Worm (Caenorhabditis elegans) whole organism, L3 larva: ENCODE data around the gene sqt-1.
A peak's percentile ranks its signal among the peaks of the same experiment; 100 is the strongest.

Source experiments
- R02D3.7 ChIP-seq: fragments of 150-350 bp; optimal IDR thresholded peaks from 2 replicates; lab custom pipeline; 2014; ENCODE audit warnings: missing biosample characterization, missing genetic modification characterization
- ZK546.5 ChIP-seq: sonication (generic microtip); optimal IDR thresholded peaks from 2 replicates; lab custom pipeline; 2017; ENCODE audit warnings: missing biosample characterization, missing genetic modification characterization
- ceh-16 ChIP-seq: sonication (generic microtip); optimal IDR thresholded peaks from 2 replicates; lab custom pipeline; 2017; ENCODE audit warnings: missing biosample characterization, missing genetic modification characterization
- ceh-28 ChIP-seq: fragments of 150-350 bp; optimal IDR thresholded peaks from 2 replicates; lab custom pipeline; 2014; ENCODE audit warnings: missing biosample characterization, missing genetic modification reagents, missing genetic modification characterization
- ceh-82 ChIP-seq: fragments of 150-350 bp; optimal IDR thresholded peaks from 2 replicates; lab custom pipeline; 2014; ENCODE audit warnings: missing biosample characterization, missing genetic modification characterization
- ceh-9 ChIP-seq: sonication (generic microtip); optimal IDR thresholded peaks from 2 replicates; lab custom pipeline; 2018; ENCODE audit warnings: missing biosample characterization, missing genetic modification characterization
- daf-12 ChIP-seq: fragments of 150-350 bp; optimal IDR thresholded peaks from 2 replicates; lab custom pipeline; 2014; ENCODE audit warnings: missing biosample characterization, missing genetic modification reagents, missing genetic modification characterization
- egl-5 ChIP-seq: fragments of 150-350 bp; optimal IDR thresholded peaks from 2 replicates; lab custom pipeline; 2017; ENCODE audit warnings: missing biosample characterization, missing genetic modification reagents, missing genetic modification characterization, inconsistent platforms
- elt-1 ChIP-seq: fragments of 150-350 bp; optimal IDR thresholded peaks from 2 replicates; lab custom pipeline; 2014; ENCODE audit warnings: missing biosample characterization, missing genetic modification characterization
- elt-2 ChIP-seq: sonication (generic microtip); optimal IDR thresholded peaks from 2 replicates; lab custom pipeline; 2016; ENCODE audit warnings: missing genetic modification reagents, mild to moderate bottlenecking, missing genetic modification characterization, missing compliant biosample characterization
- elt-3 ChIP-seq, 3 experiments: fragments of 150-350 bp in 1 of 3; sonication (generic microtip) in 2 of 3; optimal IDR thresholded peaks; 2 replicates in 2 of 3; 4 replicates in 1 of 3; lab custom pipeline; 2014 to 2017; ENCODE audit warnings: missing biosample characterization in 3 of 3, missing genetic modification characterization in 3 of 3
- eor-1 ChIP-seq, 2 experiments: fragments of 150-350 bp; optimal IDR thresholded peaks; 2 replicates each; lab custom pipeline; 2014 to 2018; ENCODE audit warnings: missing biosample characterization in 2 of 2, missing genetic modification characterization in 2 of 2
- fkh-10 ChIP-seq: sonication (generic microtip); optimal IDR thresholded peaks from 2 replicates; lab custom pipeline; 2017; ENCODE audit warnings: missing biosample characterization, missing genetic modification reagents, missing genetic modification characterization
- fos-1 ChIP-seq: fragments of 150-350 bp; optimal IDR thresholded peaks from 2 replicates; lab custom pipeline; 2014; ENCODE audit warnings: missing biosample characterization, missing genetic modification characterization
- hmg-11 ChIP-seq: sonication (generic microtip); optimal IDR thresholded peaks from 2 replicates; lab custom pipeline; 2016; ENCODE audit warnings: missing genetic modification characterization, missing compliant biosample characterization
- jun-1 ChIP-seq: fragments of 150-350 bp; optimal IDR thresholded peaks from 2 replicates; lab custom pipeline; 2014; ENCODE audit warnings: missing biosample characterization, missing genetic modification reagents, missing genetic modification characterization
- lin-15B ChIP-seq: fragments of 150-350 bp; optimal IDR thresholded peaks from 2 replicates; lab custom pipeline; 2014; ENCODE audit warnings: missing biosample characterization, missing genetic modification characterization
- lin-39 ChIP-seq: fragments of 150-350 bp; optimal IDR thresholded peaks from 2 replicates; lab custom pipeline; 2018; ENCODE audit warnings: missing biosample characterization, missing genetic modification reagents, missing genetic modification characterization
- lsy-12 ChIP-seq: sonication (generic microtip); optimal IDR thresholded peaks from 2 replicates; lab custom pipeline; 2016; ENCODE audit warnings: mild to moderate bottlenecking, missing genetic modification characterization, missing compliant biosample characterization
- mdl-1 ChIP-seq: fragments of 150-350 bp; optimal IDR thresholded peaks from 2 replicates; lab custom pipeline; 2014; ENCODE audit warnings: missing biosample characterization, missing genetic modification characterization
- mml-1 ChIP-seq: fragments of 150-350 bp; sonication (generic microtip); optimal IDR thresholded peaks from 3 replicates; lab custom pipeline; 2014; ENCODE audit warnings: missing biosample characterization, missing genetic modification characterization
- nfya-1 ChIP-seq: sonication (generic microtip); optimal IDR thresholded peaks from 2 replicates; lab custom pipeline; 2017; ENCODE audit warnings: missing genetic modification characterization, mild to moderate bottlenecking, missing compliant biosample characterization, antibody characterized with exemption, moderate library complexity; ENCODE audit not compliant: insufficient read depth
- nhr-11 ChIP-seq: fragments of 150-350 bp; optimal IDR thresholded peaks from 2 replicates; lab custom pipeline; 2014; ENCODE audit warnings: missing biosample characterization, missing genetic modification characterization
- nhr-12 ChIP-seq: fragments of 150-350 bp; optimal IDR thresholded peaks from 2 replicates; lab custom pipeline; 2014; ENCODE audit warnings: missing biosample characterization, missing genetic modification characterization
- nhr-23 ChIP-seq: fragments of 150-350 bp; optimal IDR thresholded peaks from 2 replicates; lab custom pipeline; 2014; ENCODE audit warnings: missing biosample characterization, missing genetic modification reagents, missing genetic modification characterization
- nhr-237 ChIP-seq: fragments of 150-350 bp; optimal IDR thresholded peaks from 2 replicates; lab custom pipeline; 2014; ENCODE audit warnings: missing biosample characterization, missing genetic modification characterization
- nhr-25 ChIP-seq: sonication (generic microtip); optimal IDR thresholded peaks from 2 replicates; lab custom pipeline; 2017; ENCODE audit warnings: missing biosample characterization, missing genetic modification characterization
- nhr-28 ChIP-seq: fragments of 150-350 bp; optimal IDR thresholded peaks from 2 replicates; lab custom pipeline; 2014; ENCODE audit warnings: missing biosample characterization, missing genetic modification characterization
- nhr-43 ChIP-seq: sonication (generic microtip); optimal IDR thresholded peaks from 2 replicates; lab custom pipeline; 2016; ENCODE audit warnings: mild to moderate bottlenecking, missing genetic modification characterization, missing compliant biosample characterization; ENCODE audit not compliant: poor library complexity, severe bottlenecking
- nhr-76 ChIP-seq: fragments of 150-350 bp; sonication (generic microtip); optimal IDR thresholded peaks from 5 replicates; lab custom pipeline; 2014; ENCODE audit warnings: missing biosample characterization, missing genetic modification characterization
- nhr-77 ChIP-seq: fragments of 150-350 bp; optimal IDR thresholded peaks from 2 replicates; lab custom pipeline; 2014; ENCODE audit warnings: missing biosample characterization, missing genetic modification characterization
- pha-4 ChIP-seq: fragments of 150-350 bp; optimal IDR thresholded peaks from 2 replicates; lab custom pipeline; 2014; ENCODE audit warnings: missing biosample characterization, missing genetic modification reagents, missing genetic modification characterization
- pqm-1 ChIP-seq: fragments of 150-350 bp; optimal IDR thresholded peaks from 2 replicates; lab custom pipeline; 2017; ENCODE audit warnings: missing biosample characterization, missing genetic modification characterization, inconsistent platforms
- sea-2 ChIP-seq: fragments of 150-350 bp; sonication (generic microtip); optimal IDR thresholded peaks from 4 replicates; lab custom pipeline; 2014; ENCODE audit warnings: missing biosample characterization, missing genetic modification reagents, missing genetic modification characterization
- skn-1 ChIP-seq: fragments of 150-350 bp; optimal IDR thresholded peaks from 2 replicates; lab custom pipeline; 2014; ENCODE audit warnings: missing biosample characterization, missing genetic modification characterization
- snpc-4 ChIP-seq: fragments of 150-350 bp; optimal IDR thresholded peaks from 2 replicates; lab custom pipeline; 2014; ENCODE audit warnings: missing biosample characterization, missing genetic modification characterization
- unc-39 ChIP-seq: sonication (generic microtip); optimal IDR thresholded peaks from 4 replicates; lab custom pipeline; 2017; ENCODE audit warnings: missing biosample characterization, missing genetic modification characterization
- unc-62 ChIP-seq: fragments of 150-350 bp; sonication (generic microtip); optimal IDR thresholded peaks from 4 replicates; lab custom pipeline; 2014; ENCODE audit warnings: missing biosample characterization, missing genetic modification reagents, missing genetic modification characterization
- zag-1 ChIP-seq: fragments of 150-350 bp; optimal IDR thresholded peaks from 2 replicates; lab custom pipeline; 2014; ENCODE audit warnings: missing biosample characterization, missing genetic modification characterization
- ztf-11 ChIP-seq: fragments of 150-350 bp; optimal IDR thresholded peaks from 2 replicates; lab custom pipeline; 2014; ENCODE audit warnings: missing biosample characterization, missing genetic modification characterization
- ztf-4 ChIP-seq: fragments of 150-350 bp; optimal IDR thresholded peaks from 2 replicates; lab custom pipeline; 2014; ENCODE audit warnings: missing biosample characterization, missing genetic modification characterization

Gene sqt-1

ce11 chrII:11351599-11351998 is 14.0 kb upstream of the sqt-1 start, which contains the start of gene clh-2:
clh-2 (plus strand) TSS chrII:11351899.
- no peak for TF ChIP-seq nfya-1 (tag; lab: Kevin White, UChicago)

ce11 chrII:11349892-11350291 is 12.3 kb upstream of the sqt-1 start, which contains the start of gene dph-5:
dph-5 (plus strand) TSS chrII:11350192.
- TF ChIP-seq eor-1 (tag; optimal IDR thresholded peaks at IDR 0.05; lab: Kevin White, UChicago) (no peak), unc-62 (GFP tag; lab: Kevin White, UChicago) (no peak), ztf-11 (no peak), elt-3 (tag; optimal IDR thresholded peaks at IDR 0.05; lab: Kevin White, UChicago) (no peak), snpc-4 (tag; lab: Kevin White, UChicago) (no peak), nhr-11 (tag; lab: Kevin White, UChicago) (no peak), unc-39 (no peak), nhr-25 (no peak), mdl-1 (tag; lab: Kevin White, UChicago) (no peak), ceh-28 (tag; lab: Kevin White, UChicago) (no peak), nhr-28 (no peak)

- peak; percentile 11 for TF ChIP-seq mdl-1 (tag; lab: Kevin White, UChicago)
- TF ChIP-seq eor-1 (tag; optimal IDR thresholded peaks at IDR 0.05; lab: Kevin White, UChicago), result no peak
- TF ChIP-seq nhr-23 (tag; lab: Kevin White, UChicago), result peak; percentile 41
- peak; percentile 33 for TF ChIP-seq jun-1 (tag; lab: Kevin White, UChicago)
- TF ChIP-seq nhr-11 (tag; lab: Kevin White, UChicago), result peak; percentile 25
- TF ChIP-seq skn-1 (tag; lab: Kevin White, UChicago), result peak; percentile 94
- peak; percentile 15 for TF ChIP-seq pqm-1 (tag; lab: Kevin White, UChicago)
- peak; percentile 46 for TF ChIP-seq nhr-25
- peak; percentile 51 for TF ChIP-seq ceh-28 (tag; lab: Kevin White, UChicago)
- no peak for TF ChIP-seq fos-1 (tag; lab: Kevin White, UChicago)
- peak; percentile 4 for TF ChIP-seq nhr-43 (tag; lab: Kevin White, UChicago)
- TF ChIP-seq lin-15B (tag; lab: Kevin White, UChicago), result peak; percentile 25
- TF ChIP-seq hmg-11 (tag; lab: Kevin White, UChicago), result peak; percentile 69
- TF ChIP-seq pha-4 (tag; lab: Kevin White, UChicago), result peak; percentile 56
- no peak for TF ChIP-seq nhr-12 (tag; lab: Kevin White, UChicago)
- TF ChIP-seq nhr-76 (tag; lab: Kevin White, UChicago), result no peak
- peak; percentile 30 for TF ChIP-seq fkh-10 (GFP tag; lab: Kevin White, UChicago)
- TF ChIP-seq snpc-4 (tag; lab: Kevin White, UChicago), result peak; percentile 57
- TF ChIP-seq elt-2 (tag; lab: Kevin White, UChicago), result peak; percentile 48
- TF ChIP-seq nfya-1 (tag; lab: Kevin White, UChicago), result peak; percentile 66
- no peak for TF ChIP-seq sea-2 (GFP tag; lab: Kevin White, UChicago)
- peak; percentile 68 for TF ChIP-seq egl-5 (tag; lab: Kevin White, UChicago)
Measured at ce11 chrII:11347878-11348556, 10.4 kb upstream of the sqt-1 start, which contains the start of the genes B0491.6 and pigm-1. B0491.6 (minus strand) TSS chrII:11348343. pigm-1 (plus strand) TSS chrII:11348445.

- TF ChIP-seq elt-1 (no peak), zag-1 (peak; percentile 17), daf-12 (tag; lab: Kevin White, UChicago) (no peak), nhr-43 (tag; lab: Kevin White, UChicago) (peak; percentile 84), lsy-12 (tag; lab: Kevin White, UChicago) (peak; percentile 71), fos-1 (tag; lab: Kevin White, UChicago) (no peak), skn-1 (tag; lab: Kevin White, UChicago) (peak; percentile 84), ztf-4 (tag; lab: Kevin White, UChicago) (no peak), hmg-11 (tag; lab: Kevin White, UChicago) (peak; percentile 70), ceh-9 (no peak), ZK546.5 (no peak), nhr-76 (tag; lab: Kevin White, UChicago) (no peak), mdl-1 (tag; lab: Kevin White, UChicago) (no peak), nfya-1 (tag; lab: Kevin White, UChicago) (peak; percentile 89), fkh-10 (GFP tag; lab: Kevin White, UChicago) (peak; percentile 26), ceh-82 (peak; percentile 80), nhr-77 (tag; lab: Kevin White, UChicago) (peak; percentile 75), unc-39 (no peak), pqm-1 (tag; lab: Kevin White, UChicago) (peak; percentile 50), snpc-4 (tag; lab: Kevin White, UChicago) (peak; percentile 86), R02D3.7 (tag; lab: Kevin White, UChicago) (peak; percentile 82), egl-5 (tag; lab: Kevin White, UChicago) (peak; percentile 36), ceh-28 (tag; lab: Kevin White, UChicago) (peak; percentile 67), eor-1 (tag; optimal IDR thresholded peaks at IDR 0.05; lab: Kevin White, UChicago) (no peak), pha-4 (tag; lab: Kevin White, UChicago) (peak; percentile 93), lin-39 (tag; lab: Kevin White, UChicago) (peak; percentile 61), elt-2 (tag; lab: Kevin White, UChicago) (peak; percentile 55), nhr-28 (no peak), ceh-16 (tag; lab: Kevin White, UChicago) (no peak), mml-1 (tag; lab: Kevin White, UChicago) (no peak), nhr-237 (tag; lab: Kevin White, UChicago) (no peak), elt-3 (tag; optimal IDR thresholded peaks at IDR 0.05; lab: Kevin White, UChicago) (peak in 1 of 3 experiments; percentile 14)
Measured at ce11 chrII:11345570-11346029, 8.0 kb upstream of the sqt-1 start, which contains the start of gene nduf-11. nduf-11 (minus strand) TSS chrII:11345620.
